Worm (Caenorhabditis elegans): ENCODE data around the gene ard-1.

Gene ard-1

DNA sequence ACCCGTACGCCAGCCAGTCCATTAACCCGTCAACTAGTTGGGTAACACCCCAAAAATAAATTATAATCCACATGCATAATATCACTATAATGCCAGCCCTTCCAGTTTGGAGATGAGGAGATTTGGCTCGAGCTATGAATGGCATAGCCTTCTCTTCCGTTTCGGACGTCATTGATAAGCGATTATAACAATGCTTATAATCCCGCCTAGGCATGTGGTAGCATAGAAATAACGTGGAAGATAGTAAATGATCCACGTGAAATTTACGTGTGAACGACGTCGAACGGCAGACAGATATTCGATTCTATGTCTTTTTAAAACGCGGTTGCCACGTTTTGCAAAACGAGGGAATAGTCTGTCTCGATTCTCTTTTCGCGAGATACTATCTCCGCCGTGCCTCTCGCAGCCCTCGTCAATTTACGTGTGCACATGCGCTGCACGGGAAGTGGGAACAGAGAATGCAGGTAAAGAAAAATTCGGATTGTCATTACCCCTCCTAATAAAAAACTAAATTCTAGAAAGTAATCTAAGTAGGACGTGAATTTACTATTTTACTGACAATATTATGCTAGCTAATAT is 17.8 kb downstream of the ard-1 start (continued):
- TF ChIP-seq tbx-9 (tag; optimal IDR thresholded peaks at IDR 0.05; ENCODE audit: borderline replicate concordance) (no peak), tlf-1 (GFP tag; optimal IDR thresholded peaks at IDR 0.05) (no peak), lin-35 (GFP tag; optimal IDR thresholded peaks at IDR 0.05) (no peak), mcd-1 (GFP tag; IDR thresholded peaks at IDR 0.05) (no peak), unc-62 (GFP tag; optimal IDR thresholded peaks at IDR 0.05) (no peak), repo-1 (tag; optimal IDR thresholded peaks at IDR 0.05) (no peak), hrde-1 (tag; optimal IDR thresholded peaks at IDR 0.05; ENCODE audit: borderline replicate concordance) (no peak), Y56A3A.18 (GFP tag; IDR thresholded peaks at IDR 0.05) (no peak), aptf-2 (GFP tag; conservative IDR thresholded peaks at IDR 0.05) (no peak), pha-4 (tag; optimal IDR thresholded peaks at IDR 0.05) (no peak), chd-7 (tag; optimal IDR thresholded peaks at IDR 0.05) (peak; percentile 58), nfya-1 (tag; optimal IDR thresholded peaks at IDR 0.05; ENCODE audit: borderline replicate concordance, insufficient read depth) (no peak), ztf-22 (GFP tag; optimal IDR thresholded peaks at IDR 0.05) (no peak), gei-17 (GFP tag; optimal IDR thresholded peaks at IDR 0.05) (no peak), die-1 (tag; optimal IDR thresholded peaks at IDR 0.05) (peak; percentile 30), Y53F4B.3 (GFP tag; IDR thresholded peaks at IDR 0.05) (no peak), sea-2 (GFP tag; IDR thresholded peaks at IDR 0.05) (no peak), nhr-80 (tag; optimal IDR thresholded peaks at IDR 0.05) (no peak), ztf-28 (GFP tag; IDR thresholded peaks at IDR 0.05) (no peak), nfyb-1 (GFP tag; IDR thresholded peaks at IDR 0.05) (peak; percentile 74; the same call in 1 of the 2 replicates), mel-28 (tag; optimal IDR thresholded peaks at IDR 0.05; ENCODE audit: borderline replicate concordance) (no peak), Y95B8A.8 (GFP tag; IDR thresholded peaks at IDR 0.05) (0 out of 2 replicates have a peak, but pooled peaks have one; percentile 8), hsf-1 (GFP tag; IDR thresholded peaks at IDR 0.05) (no peak), pbrm-1 (GFP tag; IDR thresholded peaks at IDR 0.05) (0 out of 2 replicates have a peak, but pooled peaks have one; percentile 46), F23B12.7 (tag; optimal IDR thresholded peaks at IDR 0.05; ENCODE audit: insufficient read depth) (no peak), mxl-1 (tag; optimal IDR thresholded peaks at IDR 0.05) (no peak), F39B2.1 (GFP tag; IDR thresholded peaks at IDR 0.05) (no peak), nhr-90 (tag; optimal IDR thresholded peaks at IDR 0.05) (no peak), T07F8.4 (tag; optimal IDR thresholded peaks at IDR 0.05) (no peak), him-1 (tag; optimal IDR thresholded peaks at IDR 0.05) (no peak), dpl-1 (GFP tag; optimal IDR thresholded peaks at IDR 0.05) (no peak), ztf-18 (tag; optimal IDR thresholded peaks at IDR 0.05) (no peak), let-607 (tag; optimal IDR thresholded peaks at IDR 0.05) (peak in 1 of 2 experiments; percentile 46)

DNA sequence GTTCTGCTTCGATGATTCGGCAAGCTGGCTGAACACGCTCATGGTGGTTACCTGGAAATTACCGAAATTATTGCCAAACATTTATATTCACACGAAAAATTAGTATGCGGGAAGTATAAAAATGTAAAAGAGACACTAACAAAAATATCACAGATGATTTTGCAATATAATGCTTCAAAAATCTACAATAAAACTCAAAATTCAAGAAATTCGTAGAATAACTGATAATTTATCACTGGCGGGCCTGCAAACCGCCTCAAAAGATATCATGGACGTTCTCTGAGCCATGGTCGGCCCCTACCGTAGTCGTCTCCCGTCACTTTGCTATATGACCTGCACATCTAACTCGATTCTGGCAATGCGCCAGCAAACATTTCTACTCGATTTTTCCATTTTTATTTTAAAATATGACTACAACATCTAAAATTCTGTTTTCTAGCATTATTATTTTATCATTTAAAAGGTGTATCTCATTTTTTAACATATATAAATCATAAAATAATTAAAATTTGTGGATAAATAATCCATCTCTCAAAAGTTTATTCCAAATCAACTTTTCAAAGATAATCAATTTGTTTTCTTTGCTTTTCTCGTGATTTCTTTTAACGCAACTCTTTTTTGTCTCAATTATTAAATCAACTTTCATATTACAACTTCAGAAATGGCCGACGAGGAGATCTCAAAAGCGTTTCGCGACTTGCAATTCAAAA is 18.5 kb downstream of the ard-1 start, which contains the start of the genes F01G4.6 and pfd-1:
Gene F01G4.6, minus strand, starts transcription at position 51 of the 710 bp plus-strand sequence.
Gene pfd-1, plus strand, starts transcription at position 660 of the 710 bp plus-strand sequence.
- TF ChIP-seq lir-1 (GFP tag; conservative IDR thresholded peaks at IDR 0.05) (peak; percentile 54), tbx-9 (tag; optimal IDR thresholded peaks at IDR 0.05; ENCODE audit: borderline replicate concordance) (no peak), xnd-1 (tag; optimal IDR thresholded peaks at IDR 0.05) (peak; percentile 42), B0035.1 (tag; optimal IDR thresholded peaks at IDR 0.05) (no peak), attf-6 (GFP tag; IDR thresholded peaks at IDR 0.05) (no peak), Y53G8AR.9 (GFP tag; conservative IDR thresholded peaks at IDR 0.05) (peak; percentile 85), C17E4.6 (GFP tag; IDR thresholded peaks at IDR 0.05) (no peak; the same call in 1 of the 2 replicates), atf-7 (tag; optimal IDR thresholded peaks at IDR 0.05) (peak; percentile 50), ceh-27 (GFP tag; optimal IDR thresholded peaks at IDR 0.05) (peak; percentile 72), ceh-100 (GFP tag; IDR thresholded peaks at IDR 0.05) (peak; percentile 73), C06A6.2 (GFP tag; conservative IDR thresholded peaks at IDR 0.05) (peak; percentile 87), dox-1 (GFP tag; IDR thresholded peaks at IDR 0.05) (peak; percentile 52; the same call in 1 of the 2 replicates), dpl-1 (GFP tag; optimal IDR thresholded peaks at IDR 0.05) (peak; percentile 43), hmg-20 (GFP tag; IDR thresholded peaks at IDR 0.05) (peak; percentile 46; the same call in 1 of the 2 replicates), akir-1 (GFP tag; optimal IDR thresholded peaks at IDR 0.05) (no peak), K12H6.12 (tag; optimal IDR thresholded peaks at IDR 0.05) (peak; percentile 68), nfyb-1 (GFP tag; IDR thresholded peaks at IDR 0.05) (peak; percentile 95), pbrm-1 (GFP tag; IDR thresholded peaks at IDR 0.05) (peak; percentile 79)

Measured in whole organism, young adult.